Worm (Caenorhabditis elegans) whole organism, L3 larva: ENCODE measurements around the gene ZC190.4.

Source experiments
- ceh-28 ChIP-seq: fragments of 150-350 bp; optimal IDR thresholded peaks from 2 replicates; lab custom pipeline; 2014; ENCODE audit warnings: missing biosample characterization, missing genetic modification reagents, missing genetic modification characterization
- ceh-9 ChIP-seq: sonication (generic microtip); optimal IDR thresholded peaks from 2 replicates; lab custom pipeline; 2018; ENCODE audit warnings: missing biosample characterization, missing genetic modification characterization
- egl-27 ChIP-seq: sonication (generic microtip); optimal IDR thresholded peaks from 4 replicates; lab custom pipeline; 2017; ENCODE audit warnings: missing biosample characterization, missing genetic modification reagents, missing genetic modification characterization
- elt-3 ChIP-seq, 3 experiments: fragments of 150-350 bp in 1 of 3; sonication (generic microtip) in 2 of 3; optimal IDR thresholded peaks; 2 replicates in 2 of 3; 4 replicates in 1 of 3; lab custom pipeline; 2014 to 2017; ENCODE audit warnings: missing biosample characterization in 3 of 3, missing genetic modification characterization in 3 of 3
- mdl-1 ChIP-seq: fragments of 150-350 bp; optimal IDR thresholded peaks from 2 replicates; lab custom pipeline; 2014; ENCODE audit warnings: missing biosample characterization, missing genetic modification characterization
- nhr-12 ChIP-seq: fragments of 150-350 bp; optimal IDR thresholded peaks from 2 replicates; lab custom pipeline; 2014; ENCODE audit warnings: missing biosample characterization, missing genetic modification characterization
- nhr-23 ChIP-seq: fragments of 150-350 bp; optimal IDR thresholded peaks from 2 replicates; lab custom pipeline; 2014; ENCODE audit warnings: missing biosample characterization, missing genetic modification reagents, missing genetic modification characterization
- nhr-28 ChIP-seq: fragments of 150-350 bp; optimal IDR thresholded peaks from 2 replicates; lab custom pipeline; 2014; ENCODE audit warnings: missing biosample characterization, missing genetic modification characterization
- nhr-67 ChIP-seq: fragments of 150-350 bp; optimal IDR thresholded peaks from 2 replicates; lab custom pipeline; 2014; ENCODE audit warnings: missing biosample characterization, missing genetic modification characterization
- pqm-1 ChIP-seq: fragments of 150-350 bp; optimal IDR thresholded peaks from 2 replicates; lab custom pipeline; 2017; ENCODE audit warnings: missing biosample characterization, missing genetic modification characterization, inconsistent platforms
- skn-1 ChIP-seq: fragments of 150-350 bp; optimal IDR thresholded peaks from 2 replicates; lab custom pipeline; 2014; ENCODE audit warnings: missing biosample characterization, missing genetic modification characterization
- unc-62 ChIP-seq: fragments of 150-350 bp; sonication (generic microtip); optimal IDR thresholded peaks from 4 replicates; lab custom pipeline; 2014; ENCODE audit warnings: missing biosample characterization, missing genetic modification reagents, missing genetic modification characterization

- TF ChIP-seq nhr-12 (tag; lab: Kevin White, UChicago) (no peak), nhr-67 (tag; lab: Kevin White, UChicago) (no peak), ceh-9 (no peak), egl-27 (tag; lab: Kevin White, UChicago) (no peak), mdl-1 (tag; lab: Kevin White, UChicago) (no peak), unc-62 (GFP tag; lab: Kevin White, UChicago) (no peak), nhr-28 (tag; lab: Kevin White, UChicago) (no peak), elt-3 (tag; optimal IDR thresholded peaks at IDR 0.05; lab: Kevin White, UChicago) (no peak), nhr-23 (tag; lab: Kevin White, UChicago) (no peak), ceh-28 (tag; lab: Kevin White, UChicago) (no peak), pqm-1 (no peak), skn-1 (tag; lab: Kevin White, UChicago) (no peak)
These were observed 38.3 kb upstream of the ZC190.4 start for ce11 chrV:8627580-8627979.
